Fruit fly (Drosophila melanogaster): ENCODE data around the gene CG17298.

Gene CG17298

dm6 chr3R:21295695-21296037 lies 12.7 kb downstream of the CG17298 start (continued):
- peak; percentile 60 for TF ChIP-seq pzg (GFP tag; optimal IDR thresholded peaks at IDR 0.05)
- TF ChIP-seq CG4404 (GFP tag; IDR thresholded peaks at IDR 0.05), result no peak
- peak; percentile 30 for TF ChIP-seq gsb-n (tag; optimal IDR thresholded peaks at IDR 0.05)
- no peak; the same call in 2 of the 3 replicates for TF ChIP-seq CG7357 (GFP tag; IDR thresholded peaks at IDR 0.05)

dm6 chr3R:21296038-21296727 lies 13.2 kb downstream of the CG17298 start:
- TF ChIP-seq CG6175 (GFP tag; IDR thresholded peaks at IDR 0.05), result no peak
- no peak for TF ChIP-seq CG42726 (GFP tag; IDR thresholded peaks at IDR 0.05; ENCODE audit: partially characterized antibody)
- TF ChIP-seq Jarid2 (GFP tag; optimal IDR thresholded peaks at IDR 0.05), result peak; percentile 41
- peak; percentile 75 for TF ChIP-seq Dip3 (GFP tag; optimal IDR thresholded peaks at IDR 0.05)
- peak; percentile 73 for TF ChIP-seq Max (GFP tag; optimal IDR thresholded peaks at IDR 0.05)
- TF ChIP-seq CG4617 (GFP tag; optimal IDR thresholded peaks at IDR 0.05; ENCODE audit: borderline replicate concordance), result peak; percentile 28
- TF ChIP-seq Ptx1 (GFP tag; IDR thresholded peaks at IDR 0.05), result no peak
- peak; percentile 86 for TF ChIP-seq CG12769 (tag; optimal IDR thresholded peaks at IDR 0.05)
- TF ChIP-seq CG2120 (GFP tag; optimal IDR thresholded peaks at IDR 0.05), result peak; percentile 93
- TF ChIP-seq rib (GFP tag; IDR thresholded peaks at IDR 0.05), result no peak
- TF ChIP-seq ara (GFP tag; IDR thresholded peaks at IDR 0.05), result no peak
- TF ChIP-seq zfh2 (GFP tag; optimal IDR thresholded peaks at IDR 0.05), result peak; percentile 79
- peak; percentile 89 for TF ChIP-seq CG18619 (GFP tag; optimal IDR thresholded peaks at IDR 0.05)
- no peak for TF ChIP-seq zfh1 (GFP tag; IDR thresholded peaks at IDR 0.05)
- peak; percentile 94 for TF ChIP-seq CG12659 (GFP tag; optimal IDR thresholded peaks at IDR 0.05)
- TF ChIP-seq CG18476 (GFP tag; optimal IDR thresholded peaks at IDR 0.05), result peak; percentile 84
- TF ChIP-seq CG3995 (GFP tag; optimal IDR thresholded peaks at IDR 0.05), result peak; percentile 61
- TF ChIP-seq Hsf (GFP tag; optimal IDR thresholded peaks at IDR 0.05), result peak; percentile 86
- TF ChIP-seq CG4820 (GFP tag; optimal IDR thresholded peaks at IDR 0.05), result peak; percentile 59
- TF ChIP-seq pan (optimal IDR thresholded peaks at IDR 0.05), result no peak
- TF ChIP-seq pan (GFP tag; optimal IDR thresholded peaks at IDR 0.05 in 1 of 2, IDR thresholded peaks at IDR 0.05 in 1 of 2), result no peak
- TF ChIP-seq CG8359 (GFP tag; optimal IDR thresholded peaks at IDR 0.05; ENCODE audit: borderline replicate concordance), result peak; percentile 66
- peak; percentile 93 for TF ChIP-seq lab (GFP tag; optimal IDR thresholded peaks at IDR 0.05)
- peak; percentile 91 for TF ChIP-seq CG13894 (tag; optimal IDR thresholded peaks at IDR 0.05)
- TF ChIP-seq BEAF-32 (GFP tag; optimal IDR thresholded peaks at IDR 0.05), result peak; percentile 76
- TF ChIP-seq btn (GFP tag; optimal IDR thresholded peaks at IDR 0.05), result peak; percentile 33
- TF ChIP-seq ranshi (GFP tag; IDR thresholded peaks at IDR 0.05), result no peak
- TF ChIP-seq CG10979 (tag; optimal IDR thresholded peaks at IDR 0.05), result peak; percentile 85
- no peak for TF ChIP-seq Poxn (GFP tag; IDR thresholded peaks at IDR 0.05)
- no peak for TF ChIP-seq CG14860 (GFP tag; IDR thresholded peaks at IDR 0.05; ENCODE audit: partially characterized antibody)
- no peak for TF ChIP-seq Mes4 (GFP tag; optimal IDR thresholded peaks at IDR 0.05)
- TF ChIP-seq CG6765 (GFP tag; optimal IDR thresholded peaks at IDR 0.05), result peak; percentile 88
- peak; percentile 80 for TF ChIP-seq fd3F (GFP tag; optimal IDR thresholded peaks at IDR 0.05)
- TF ChIP-seq CG17361 (GFP tag; IDR thresholded peaks at IDR 0.05), result no peak
- TF ChIP-seq B-H1 (GFP tag; IDR thresholded peaks at IDR 0.05), result no peak
- no peak for TF ChIP-seq gcm2 (GFP tag; optimal IDR thresholded peaks at IDR 0.05)
- peak; percentile 80 for TF ChIP-seq mam (GFP tag; optimal IDR thresholded peaks at IDR 0.05)
- TF ChIP-seq Myb (GFP tag; optimal IDR thresholded peaks at IDR 0.05), result no peak
- TF ChIP-seq Antp (GFP tag; optimal IDR thresholded peaks at IDR 0.05), result no peak
- peak; percentile 80 for TF ChIP-seq sd (tag; optimal IDR thresholded peaks at IDR 0.05)
- peak; percentile 78 for TF ChIP-seq cato (GFP tag; optimal IDR thresholded peaks at IDR 0.05; ENCODE audit: borderline replicate concordance)
- peak; percentile 78 for TF ChIP-seq Nf-YB (GFP tag; optimal IDR thresholded peaks at IDR 0.05)
- TF ChIP-seq sob (GFP tag; IDR thresholded peaks at IDR 0.05), result no peak
- no peak for TF ChIP-seq Nf-YA (GFP tag; IDR thresholded peaks at IDR 0.05)
- TF ChIP-seq BtbVII (GFP tag; optimal IDR thresholded peaks at IDR 0.05), result peak; percentile 93

All from whole organism, embryonic.